Worm (Caenorhabditis elegans) whole organism, L4 larva: ENCODE measurements around the gene C34D4.4.

Source experiments
- D1046.2 ChIP-seq: fragments of 200-800 bp; sonication (Bioruptor generic); IDR thresholded peaks from 2 replicates; pipeline ENCODE4 v1.3.6; 2022; ENCODE audit warnings: missing genetic modification characterization, missing compliant biosample characterization
- F44E2.7 ChIP-seq: fragments of 200-800 bp; sonication (Bioruptor generic); IDR thresholded peaks from 2 replicates; pipeline ENCODE4 v2.1.2; 2022; ENCODE audit warnings: missing genetic modification characterization, missing compliant biosample characterization
- T20F7.1 ChIP-seq: fragments of 200-800 bp; sonication (Bioruptor generic); optimal IDR thresholded peaks from 2 replicates; lab custom pipeline; 2018; ENCODE audit warnings: mild to moderate bottlenecking, missing genetic modification characterization, missing compliant biosample characterization
- T26A8.4 ChIP-seq: fragments of 200-800 bp; sonication (Bioruptor generic); IDR thresholded peaks from 2 replicates; pipeline ENCODE4 v1.3.6; 2022; ENCODE audit warnings: missing genetic modification characterization, missing compliant biosample characterization
- Y105C5A.15 ChIP-seq: fragments of 200-800 bp; sonication (Bioruptor generic); IDR thresholded peaks from 2 replicates; pipeline ENCODE4 v1.3.6; 2022; ENCODE audit warnings: missing genetic modification characterization, missing compliant biosample characterization
- Y48G9A.11 ChIP-seq: fragments of 200-800 bp; sonication (Bioruptor generic); IDR thresholded peaks from 2 replicates; pipeline ENCODE4 v1.3.6; 2022; ENCODE audit warnings: missing genetic modification reagents, missing genetic modification characterization, missing compliant biosample characterization
- Y75B8A.6 ChIP-seq: fragments of 200-800 bp; sonication (Bioruptor generic); IDR thresholded peaks from 2 replicates; pipeline ENCODE4 v1.3.6; 2022; ENCODE audit warnings: missing genetic modification reagents, missing genetic modification characterization, missing compliant biosample characterization
- ZK337.2 ChIP-seq: fragments of 200-800 bp; sonication (Bioruptor generic); IDR thresholded peaks from 2 replicates; pipeline ENCODE4 v1.3.6; 2022; ENCODE audit warnings: missing genetic modification reagents, missing genetic modification characterization, missing compliant biosample characterization
- ZK546.5 ChIP-seq, 2 experiments: sonication (generic microtip); optimal IDR thresholded peaks; 2 replicates each; lab custom pipeline; 2017; ENCODE audit warnings: missing biosample characterization in 2 of 2, missing genetic modification characterization in 2 of 2
- ceh-28 ChIP-seq: fragments of 150-350 bp; optimal IDR thresholded peaks from 2 replicates; lab custom pipeline; 2014; ENCODE audit warnings: missing biosample characterization, missing genetic modification reagents, missing genetic modification characterization
- ceh-44 ChIP-seq: fragments of 200-800 bp; sonication (Bioruptor generic); IDR thresholded peaks from 2 replicates; pipeline ENCODE4 v1.3.6; 2022; ENCODE audit warnings: missing genetic modification reagents, missing genetic modification characterization, missing compliant biosample characterization
- ceh-62 ChIP-seq: sonication (generic microtip); optimal IDR thresholded peaks from 2 replicates; lab custom pipeline; 2017; ENCODE audit warnings: missing biosample characterization, missing genetic modification characterization
- ceh-82 ChIP-seq: sonication (generic microtip); optimal IDR thresholded peaks from 2 replicates; lab custom pipeline; 2017; ENCODE audit warnings: missing biosample characterization, missing genetic modification characterization
- daf-19 ChIP-seq: fragments of 200-800 bp; sonication (Bioruptor generic); conservative IDR thresholded peaks from 2 replicates; pipeline ENCODE4 v1.3.6; 2022; ENCODE audit warnings: missing genetic modification characterization, missing compliant biosample characterization
- dmd-6 ChIP-seq: fragments of 200-800 bp; sonication (Bioruptor generic); IDR thresholded peaks from 2 replicates; pipeline ENCODE4 v1.3.6; 2022; ENCODE audit warnings: missing genetic modification reagents, missing genetic modification characterization, missing compliant biosample characterization
- dmd-9 ChIP-seq: fragments of 200-800 bp; sonication (Bioruptor generic); IDR thresholded peaks from 2 replicates; pipeline ENCODE4 v1.3.6; 2022; ENCODE audit warnings: missing genetic modification reagents, missing genetic modification characterization, missing compliant biosample characterization
- duxl-1 ChIP-seq: sonication (generic microtip); optimal IDR thresholded peaks from 2 replicates; lab custom pipeline; 2016; ENCODE audit warnings: mild to moderate bottlenecking, missing genetic modification characterization, moderate library complexity, missing compliant biosample characterization; ENCODE audit not compliant: poor library complexity
- egl-27 ChIP-seq: sonication (generic microtip); optimal IDR thresholded peaks from 3 replicates; lab custom pipeline; 2017; ENCODE audit warnings: missing biosample characterization, missing genetic modification reagents, missing genetic modification characterization
- egl-43 ChIP-seq: fragments of 200-800 bp; sonication (Bioruptor generic); IDR thresholded peaks from 2 replicates; pipeline ENCODE4 v1.3.6; 2022; ENCODE audit warnings: missing genetic modification reagents, missing genetic modification characterization, missing compliant biosample characterization
- fkh-10 ChIP-seq: fragments of 150-350 bp; optimal IDR thresholded peaks from 2 replicates; lab custom pipeline; 2014; ENCODE audit warnings: missing biosample characterization, missing genetic modification reagents, missing genetic modification characterization
- fos-1 ChIP-seq: fragments of 150-350 bp; optimal IDR thresholded peaks from 2 replicates; lab custom pipeline; 2014; ENCODE audit warnings: missing biosample characterization, missing genetic modification characterization
- gei-8 ChIP-seq: fragments of 200-800 bp; sonication (Bioruptor generic); optimal IDR thresholded peaks from 2 replicates; lab custom pipeline; 2018; ENCODE audit warnings: mild to moderate bottlenecking, missing genetic modification characterization, missing compliant biosample characterization
- hif-1 ChIP-seq, 2 experiments: sonication (generic microtip); optimal IDR thresholded peaks; 2 replicates each; lab custom pipeline; 2016 to 2017; ENCODE audit warnings: missing compliant biosample characterization in 2 of 2, missing genetic modification characterization in 2 of 2, missing genetic modification reagents in 2 of 2, missing genotype in 2 of 2, mild to moderate bottlenecking in 1 of 2
- hmg-1.1 ChIP-seq: fragments of 200-800 bp; sonication (Bioruptor generic); IDR thresholded peaks from 2 replicates; pipeline ENCODE4 v1.3.6; 2022; ENCODE audit warnings: missing genetic modification reagents, missing genetic modification characterization, missing compliant biosample characterization
- jun-1 ChIP-seq: fragments of 150-350 bp; optimal IDR thresholded peaks from 2 replicates; lab custom pipeline; 2014; ENCODE audit warnings: missing biosample characterization, missing genetic modification reagents, missing genetic modification characterization
- lin-29 ChIP-seq: fragments of 200-800 bp; sonication (Bioruptor generic); IDR thresholded peaks from 2 replicates; pipeline ENCODE4 v1.3.6; 2022; ENCODE audit warnings: missing genetic modification reagents, missing genetic modification characterization, missing compliant biosample characterization
- lin-38 ChIP-seq: fragments of 200-800 bp; sonication (Bioruptor generic); IDR thresholded peaks from 2 replicates; pipeline ENCODE4 v1.3.6; 2022; ENCODE audit warnings: missing genetic modification reagents, missing genetic modification characterization, missing compliant biosample characterization
- lir-3 ChIP-seq: sonication (generic microtip); optimal IDR thresholded peaks from 2 replicates; lab custom pipeline; 2016; ENCODE audit warnings: mild to moderate bottlenecking, missing genetic modification characterization, missing compliant biosample characterization
- lsy-2 ChIP-seq, 2 experiments: fragments of 150-350 bp in 1 of 2; sonication (generic microtip) in 1 of 2; optimal IDR thresholded peaks; 2 replicates each; lab custom pipeline; 2014 to 2017; ENCODE audit warnings: missing biosample characterization in 2 of 2, missing genetic modification characterization in 2 of 2
- madf-5 ChIP-seq, 2 experiments: fragments of 200-800 bp; sonication (Bioruptor generic); IDR thresholded peaks; 2 replicates each; pipeline ENCODE4 v1.3.6; 2022; ENCODE audit warnings: missing compliant biosample characterization in 2 of 2, missing genetic modification characterization in 2 of 2
- madf-9 ChIP-seq: fragments of 200-800 bp; sonication (Bioruptor generic); conservative IDR thresholded peaks from 2 replicates; pipeline ENCODE4 v1.3.6; 2022; ENCODE audit warnings: missing genetic modification reagents, missing genetic modification characterization, missing compliant biosample characterization
- mdt-29 ChIP-seq: fragments of 200-800 bp; sonication (Bioruptor generic); IDR thresholded peaks from 2 replicates; pipeline ENCODE4 v1.3.6; 2022; ENCODE audit warnings: missing genetic modification reagents, missing genetic modification characterization, missing compliant biosample characterization
- mep-1 ChIP-seq: fragments of 150-350 bp; sonication (generic microtip); optimal IDR thresholded peaks from 3 replicates; lab custom pipeline; 2014; ENCODE audit warnings: missing biosample characterization, missing genetic modification characterization
- mxl-3 ChIP-seq: fragments of 200-800 bp; sonication (Bioruptor generic); optimal IDR thresholded peaks from 2 replicates; lab custom pipeline; 2018; ENCODE audit warnings: mild to moderate bottlenecking, missing genetic modification characterization, missing compliant biosample characterization
- nhr-102 ChIP-seq: sonication (generic microtip); optimal IDR thresholded peaks from 2 replicates; lab custom pipeline; 2016; ENCODE audit warnings: mild to moderate bottlenecking, missing genetic modification characterization, moderate library complexity, missing compliant biosample characterization
- nhr-11 ChIP-seq: fragments of 150-350 bp; optimal IDR thresholded peaks from 2 replicates; lab custom pipeline; 2014; ENCODE audit warnings: missing biosample characterization, missing genetic modification characterization
- nhr-111 ChIP-seq: fragments of 200-800 bp; sonication (Bioruptor generic); optimal IDR thresholded peaks from 2 replicates; lab custom pipeline; 2018; ENCODE audit warnings: mild to moderate bottlenecking, missing genetic modification characterization, missing compliant biosample characterization
- nhr-41 ChIP-seq: fragments of 200-800 bp; sonication (Bioruptor generic); IDR thresholded peaks from 2 replicates; pipeline ENCODE4 v1.3.6; 2022; ENCODE audit warnings: missing genetic modification reagents, missing genetic modification characterization, missing compliant biosample characterization
- nhr-42 ChIP-seq: fragments of 200-800 bp; sonication (Bioruptor generic); IDR thresholded peaks from 2 replicates; pipeline ENCODE4 v1.3.6; 2022; ENCODE audit warnings: missing genetic modification characterization, missing compliant biosample characterization
- nhr-76 ChIP-seq: fragments of 150-350 bp; optimal IDR thresholded peaks from 2 replicates; lab custom pipeline; 2014; ENCODE audit warnings: missing biosample characterization, missing genetic modification characterization
- nhr-77 ChIP-seq: fragments of 150-350 bp; optimal IDR thresholded peaks from 2 replicates; lab custom pipeline; 2014; ENCODE audit warnings: missing biosample characterization, missing genetic modification characterization
- pqm-1 ChIP-seq: sonication (generic microtip); optimal IDR thresholded peaks from 2 replicates; lab custom pipeline; 2017; ENCODE audit warnings: missing biosample characterization, missing genetic modification characterization
- rbr-2 ChIP-seq: sonication (generic microtip); optimal IDR thresholded peaks from 2 replicates; lab custom pipeline; 2016; ENCODE audit warnings: missing genotype, missing genetic modification characterization, missing compliant biosample characterization
- set-16 ChIP-seq: fragments of 200-800 bp; sonication (Bioruptor generic); IDR thresholded peaks from 2 replicates; pipeline ENCODE4 v1.3.6; 2022; ENCODE audit warnings: missing genetic modification reagents, missing genetic modification characterization, missing compliant biosample characterization
- skn-1 ChIP-seq: fragments of 150-350 bp; optimal IDR thresholded peaks from 2 replicates; lab custom pipeline; 2014; ENCODE audit warnings: missing biosample characterization, missing genetic modification characterization
- snpc-4 ChIP-seq: fragments of 150-350 bp; optimal IDR thresholded peaks from 2 replicates; lab custom pipeline; 2014; ENCODE audit warnings: missing biosample characterization, missing genetic modification characterization
- spr-3 ChIP-seq: fragments of 200-800 bp; sonication (Bioruptor generic); optimal IDR thresholded peaks from 2 replicates; lab custom pipeline; 2018; ENCODE audit warnings: mild to moderate bottlenecking, missing genetic modification characterization, missing compliant biosample characterization
- tag-97 ChIP-seq: fragments of 200-800 bp; sonication (Bioruptor generic); IDR thresholded peaks from 2 replicates; pipeline ENCODE4 v1.3.6; 2022; ENCODE audit warnings: missing genetic modification characterization, missing compliant biosample characterization
- unc-39 ChIP-seq: sonication (generic microtip); optimal IDR thresholded peaks from 2 replicates; lab custom pipeline; 2017; ENCODE audit warnings: missing biosample characterization, missing genetic modification characterization
- zip-2 ChIP-seq: fragments of 150-350 bp; optimal IDR thresholded peaks from 2 replicates; lab custom pipeline; 2014; ENCODE audit warnings: missing biosample characterization, missing genetic modification characterization
- ztf-7 ChIP-seq: fragments of 150-350 bp; optimal IDR thresholded peaks from 2 replicates; lab custom pipeline; 2014; ENCODE audit warnings: missing biosample characterization, missing genetic modification characterization

C34D4.4 gene

DNA sequence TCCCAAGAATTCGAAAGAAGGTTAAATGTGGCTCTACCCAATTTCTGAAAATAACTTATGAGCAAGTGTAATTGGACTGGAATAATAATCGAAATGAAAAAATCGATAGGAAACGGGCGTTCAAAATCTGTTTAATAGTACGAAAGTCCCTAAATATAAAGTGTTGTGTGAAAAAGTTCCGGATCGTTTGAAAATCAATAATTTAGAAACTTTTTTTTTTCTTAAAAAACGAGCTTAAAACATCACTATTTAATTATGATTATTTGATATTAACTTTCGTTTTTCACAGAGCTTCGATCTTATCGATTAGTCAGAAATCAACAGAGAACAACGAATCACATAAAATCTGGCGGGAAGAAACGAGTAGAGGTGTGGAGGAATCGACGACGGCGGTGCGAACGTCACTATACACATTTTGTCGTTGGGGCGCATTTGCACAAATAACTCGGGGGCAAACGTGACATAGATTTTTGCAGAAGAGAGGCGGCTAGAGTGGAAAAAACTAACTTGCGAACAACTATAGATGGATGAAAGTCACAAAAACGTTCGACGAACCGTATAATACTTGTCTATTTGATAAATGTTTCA lies 4.4 kb upstream of the C34D4.4 start, which contains the start of gene hecd-1 (continued):
- TF ChIP-seq gei-8 (GFP tag; lab: Kevin White, UChicago), result no peak
- TF ChIP-seq, all 104 proteins: peak for 12

DNA sequence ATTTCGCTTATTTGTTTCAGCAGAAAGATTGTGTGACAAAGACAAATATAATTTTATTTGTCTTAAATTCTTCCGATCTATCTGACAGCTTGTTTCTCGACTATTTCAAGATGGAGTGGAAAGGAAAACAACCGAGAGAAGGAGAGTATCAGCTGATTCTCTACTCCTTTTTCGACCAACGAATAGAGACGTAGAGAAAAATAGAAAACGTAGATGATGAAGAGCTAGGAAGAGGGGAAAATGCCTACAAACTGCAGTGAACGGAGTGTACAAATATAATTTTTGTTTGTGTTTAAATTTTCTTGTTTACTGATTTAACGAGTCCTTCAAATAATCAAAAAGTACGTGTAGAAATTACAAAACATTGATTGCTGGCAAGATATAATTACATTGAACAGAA lies 1.4 kb upstream of the C34D4.4 start:
- no peak for TF ChIP-seq ceh-82
- no peak for TF ChIP-seq lir-3 (tag; lab: Kevin White, UChicago)
- TF ChIP-seq mep-1 (tag; lab: Kevin White, UChicago), result peak; percentile 38
- TF ChIP-seq hif-1 (tag; optimal IDR thresholded peaks at IDR 0.05; lab: Kevin White, UChicago), result no peak
- no peak for TF ChIP-seq Y75B8A.6 (GFP tag; lab: Robert Waterston, UW)
- no peak for TF ChIP-seq mdt-29
- TF ChIP-seq snpc-4, result no peak
- no peak for TF ChIP-seq hmg-1.1 (GFP tag; lab: Robert Waterston, UW)
- no peak for TF ChIP-seq daf-19
- no peak for TF ChIP-seq nhr-111 (GFP tag; lab: Kevin White, UChicago)
- TF ChIP-seq Y48G9A.11 (GFP tag; lab: Robert Waterston, UW), result no peak
- TF ChIP-seq spr-3 (GFP tag; lab: Kevin White, UChicago), result no peak
- no peak for TF ChIP-seq nhr-76 (tag; lab: Kevin White, UChicago)
- TF ChIP-seq skn-1 (tag; lab: Kevin White, UChicago), result no peak
- TF ChIP-seq nhr-11 (tag; lab: Kevin White, UChicago), result no peak
- TF ChIP-seq tag-97 (GFP tag; lab: Robert Waterston, UW), result no peak
- no peak for TF ChIP-seq fos-1 (tag; lab: Kevin White, UChicago)
- no peak for TF ChIP-seq T26A8.4 (GFP tag; lab: Robert Waterston, UW)
- TF ChIP-seq duxl-1, result no peak
- TF ChIP-seq F44E2.7, result no peak
- peak; percentile 6 for TF ChIP-seq nhr-77 (tag; lab: Kevin White, UChicago)
- no peak for TF ChIP-seq Y105C5A.15
- no peak for TF ChIP-seq nhr-102 (tag; lab: Kevin White, UChicago)
- no peak for TF ChIP-seq egl-43 (GFP tag; lab: Robert Waterston, UW)
- no peak for TF ChIP-seq dmd-9 (GFP tag; lab: Robert Waterston, UW)
- TF ChIP-seq dmd-6 (GFP tag; lab: Robert Waterston, UW), result no peak
- no peak for TF ChIP-seq nhr-42 (GFP tag; lab: Robert Waterston, UW)
- no peak for TF ChIP-seq zip-2 (tag; lab: Kevin White, UChicago)
- no peak for TF ChIP-seq unc-39 (tag; lab: Kevin White, UChicago)
- no peak for TF ChIP-seq ceh-28 (tag; lab: Kevin White, UChicago)
- no peak for TF ChIP-seq pqm-1 (tag; lab: Kevin White, UChicago)
- TF ChIP-seq ztf-7 (tag; lab: Kevin White, UChicago), result no peak
- no peak for TF ChIP-seq madf-9 (GFP tag; lab: Robert Waterston, UW)
- no peak for TF ChIP-seq mxl-3 (GFP tag; lab: Kevin White, UChicago)
- TF ChIP-seq ceh-62 (tag; lab: Kevin White, UChicago), result no peak
- TF ChIP-seq madf-5 (GFP tag; IDR thresholded peaks at IDR 0.05; lab: Robert Waterston, UW), result no peak
- no peak for TF ChIP-seq lin-29 (GFP tag; lab: Robert Waterston, UW)
- TF ChIP-seq lsy-2 (tag; optimal IDR thresholded peaks at IDR 0.05; lab: Kevin White, UChicago), result peak in 1 of 2 experiments; percentile 64
- TF ChIP-seq nhr-41 (GFP tag; lab: Robert Waterston, UW), result no peak
- no peak for TF ChIP-seq ZK546.5 (tag; optimal IDR thresholded peaks at IDR 0.05; lab: Kevin White, UChicago)
- no peak for TF ChIP-seq jun-1
- TF ChIP-seq ZK337.2 (GFP tag; lab: Robert Waterston, UW), result no peak
- no peak for TF ChIP-seq T20F7.1 (GFP tag; lab: Kevin White, UChicago)
- peak; percentile 15 for TF ChIP-seq fkh-10 (GFP tag; lab: Kevin White, UChicago)
- no peak for TF ChIP-seq D1046.2
- TF ChIP-seq lin-38 (GFP tag; lab: Robert Waterston, UW), result peak; percentile 29; the same call in 1 of the 2 replicates
- TF ChIP-seq rbr-2 (tag; lab: Kevin White, UChicago), result peak; percentile 13
- TF ChIP-seq set-16 (GFP tag; lab: Robert Waterston, UW), result no peak
- TF ChIP-seq ceh-44 (GFP tag; lab: Robert Waterston, UW), result no peak
- TF ChIP-seq egl-27 (tag; lab: Kevin White, UChicago), result no peak
